Fruit fly (Drosophila melanogaster) Kc167 (cell line): ENCODE measurements around the gene CG11349.

Experiments
- Myc ChIP-seq: fragments of >200 bp; optimal IDR thresholded peaks from 2 replicates; lab custom pipeline; 2017; ENCODE audit warnings: missing external identifiers
- Sin3A ChIP-seq: fragments of >200 bp; optimal IDR thresholded peaks from 2 replicates; lab custom pipeline; 2018; ENCODE audit warnings: missing external identifiers
- h ChIP-seq: fragments of >200 bp; optimal IDR thresholded peaks from 3 replicates; lab custom pipeline; 2018; ENCODE audit warnings: missing external identifiers
- insv ChIP-seq: fragments of >200 bp; optimal IDR thresholded peaks from 3 replicates; lab custom pipeline; 2018; ENCODE audit warnings: missing external identifiers
- psq ChIP-seq: fragments of >200 bp; optimal IDR thresholded peaks from 2 replicates; lab custom pipeline; 2017; ENCODE audit warnings: missing external identifiers
- ttk ChIP-seq: sonication (Bioruptor generic); optimal IDR thresholded peaks from 2 replicates; lab custom pipeline; 2017; ENCODE audit warnings: missing external identifiers

Gene CG11349

dm6 chr3L:4472768-4473167 is at the start of gene CG11349:
Gene CG11349, plus strand, starts transcription at chr3L:4473068.
- TF ChIP-seq Sin3A (lab: Kevin White, UChicago) = no peak
- no peak for TF ChIP-seq insv (lab: Kevin White, UChicago)
- no peak for TF ChIP-seq Myc (lab: Kevin White, UChicago)
- TF ChIP-seq psq (lab: Kevin White, UChicago) = no peak
- TF ChIP-seq ttk (lab: Kevin White, UChicago) = no peak
- no peak for TF ChIP-seq h (lab: Kevin White, UChicago)

dm6 chr3L:4426581-4426980 is 46.3 kb upstream of the CG11349 start:
- TF ChIP-seq ttk (lab: Kevin White, UChicago) = no peak
- no peak for TF ChIP-seq Sin3A (lab: Kevin White, UChicago)
- no peak for TF ChIP-seq insv (lab: Kevin White, UChicago)
- TF ChIP-seq Myc (lab: Kevin White, UChicago) = no peak
- no peak for TF ChIP-seq h (lab: Kevin White, UChicago)
- TF ChIP-seq psq (lab: Kevin White, UChicago) = no peak

dm6 chr3L:4428918-4429546 is 43.8 kb upstream of the CG11349 start, which contains the start of gene nAChRbeta1:
Gene nAChRbeta1, plus strand, starts transcription at chr3L:4429349.
- no peak for TF ChIP-seq h (lab: Kevin White, UChicago)

- TF ChIP-seq h (lab: Kevin White, UChicago) (no peak), Sin3A (lab: Kevin White, UChicago) (no peak), Myc (lab: Kevin White, UChicago) (no peak), insv (lab: Kevin White, UChicago) (no peak), ttk (lab: Kevin White, UChicago) (no peak), psq (lab: Kevin White, UChicago) (no peak)
These were observed 42.5 kb upstream of the CG11349 start for dm6 chr3L:4430331-4430730.

dm6 chr3L:4431111-4431730 is 41.6 kb upstream of the CG11349 start:
- TF ChIP-seq Myc (lab: Kevin White, UChicago) (no peak), insv (lab: Kevin White, UChicago) (no peak), h (lab: Kevin White, UChicago) (no peak), psq (lab: Kevin White, UChicago) (no peak), ttk (lab: Kevin White, UChicago) (no peak), Sin3A (lab: Kevin White, UChicago) (no peak)

- no peak for TF ChIP-seq h (lab: Kevin White, UChicago)
- TF ChIP-seq psq (lab: Kevin White, UChicago) = no peak
- TF ChIP-seq ttk (lab: Kevin White, UChicago) = no peak
- TF ChIP-seq insv (lab: Kevin White, UChicago) = no peak
- TF ChIP-seq Myc (lab: Kevin White, UChicago) = no peak
- TF ChIP-seq Sin3A (lab: Kevin White, UChicago) = no peak
These were observed 36.4 kb upstream of the CG11349 start, which contains the start of gene CG15021 for dm6 chr3L:4436421-4436820. Gene CG15021, plus strand, starts transcription at chr3L:4436721.

- TF ChIP-seq insv (lab: Kevin White, UChicago) (no peak), Sin3A (lab: Kevin White, UChicago) (no peak), h (lab: Kevin White, UChicago) (no peak), Myc (lab: Kevin White, UChicago) (no peak), ttk (lab: Kevin White, UChicago) (no peak), psq (lab: Kevin White, UChicago) (no peak)
These were observed 32.7 kb upstream of the CG11349 start for dm6 chr3L:4440153-4440552.

dm6 chr3L:4442168-4442567 is 30.7 kb upstream of the CG11349 start:
- TF ChIP-seq ttk (lab: Kevin White, UChicago) = no peak
- no peak for TF ChIP-seq Sin3A (lab: Kevin White, UChicago)
- no peak for TF ChIP-seq psq (lab: Kevin White, UChicago)
- no peak for TF ChIP-seq insv (lab: Kevin White, UChicago)
- TF ChIP-seq Myc (lab: Kevin White, UChicago) = no peak
- no peak for TF ChIP-seq h (lab: Kevin White, UChicago)

- no peak for TF ChIP-seq insv (lab: Kevin White, UChicago)
- TF ChIP-seq ttk (lab: Kevin White, UChicago) = no peak
- TF ChIP-seq Myc (lab: Kevin White, UChicago) = no peak
- TF ChIP-seq Sin3A (lab: Kevin White, UChicago) = no peak
- no peak for TF ChIP-seq h (lab: Kevin White, UChicago)
- no peak for TF ChIP-seq psq (lab: Kevin White, UChicago)
These were observed 27.0 kb upstream of the CG11349 start for dm6 chr3L:4445824-4446223.

- TF ChIP-seq h (lab: Kevin White, UChicago) (no peak), Sin3A (lab: Kevin White, UChicago) (no peak), Myc (lab: Kevin White, UChicago) (no peak), psq (lab: Kevin White, UChicago) (no peak)
These were observed 26.6 kb upstream of the CG11349 start, which contains the start of gene CG12607 for dm6 chr3L:4446273-4446672. Gene CG12607, plus strand, starts transcription at chr3L:4446573.

dm6 chr3L:4447229-4447628 is 25.6 kb upstream of the CG11349 start:
- TF ChIP-seq Sin3A (lab: Kevin White, UChicago) (no peak), Myc (lab: Kevin White, UChicago) (no peak), insv (lab: Kevin White, UChicago) (no peak), ttk (lab: Kevin White, UChicago) (no peak), psq (lab: Kevin White, UChicago) (no peak), h (lab: Kevin White, UChicago) (no peak)
